Fruit fly (Drosophila melanogaster) whole organism, embryonic: Measurements from ENCODE around the gene CG7987.
A peak's percentile ranks its signal among the peaks of the same experiment; 100 is the strongest.

ENCODE experiments used
- ATbp ChIP-seq: fragments of 200-800 bp; sonication (Bioruptor generic); optimal IDR thresholded peaks from 2 replicates; lab custom pipeline; 2017; ENCODE audit warnings: missing biosample characterization, mild to moderate bottlenecking, missing genetic modification characterization, missing genetic modification reagents
- Adf1 ChIP-seq: fragments of 200-800 bp; sonication (Bioruptor generic); IDR thresholded peaks from 2 replicates; pipeline ENCODE4 v1.3.6; 2022; ENCODE audit warnings: missing biosample characterization, missing genetic modification characterization
- Asciz ChIP-seq: fragments of 200-800 bp; sonication (Bioruptor generic); optimal IDR thresholded peaks from 2 replicates; lab custom pipeline; 2017; ENCODE audit warnings: missing biosample characterization, mild to moderate bottlenecking, missing genetic modification characterization, missing genetic modification reagents
- C15 ChIP-seq: fragments of 200-800 bp; sonication (Bioruptor generic); IDR thresholded peaks from 3 replicates; pipeline ENCODE4 v1.3.6; 2022; ENCODE audit warnings: missing biosample characterization, missing genetic modification characterization
- CG10209 ChIP-seq: fragments of 200-800 bp; sonication (Bioruptor generic); optimal IDR thresholded peaks from 3 replicates; lab custom pipeline; 2017; ENCODE audit warnings: missing biosample characterization, mild to moderate bottlenecking, missing genetic modification characterization, missing genetic modification reagents
- CG1024 ChIP-seq: fragments of 200-800 bp; sonication (Bioruptor generic); IDR thresholded peaks from 2 replicates; pipeline ENCODE4 v1.3.6; 2022; ENCODE audit warnings: missing biosample characterization, missing genetic modification characterization
- CG11504 ChIP-seq: fragments of 200-800 bp; sonication (Bioruptor generic); optimal IDR thresholded peaks from 3 replicates; lab custom pipeline; 2019; ENCODE audit warnings: missing biosample characterization, mild to moderate bottlenecking, missing genetic modification characterization, moderate library complexity
- CG12155 ChIP-seq: fragments of 200-800 bp; sonication (Bioruptor generic); optimal IDR thresholded peaks from 3 replicates; lab custom pipeline; 2016; ENCODE audit warnings: missing biosample characterization, missing genetic modification characterization
- CG15011 ChIP-seq: fragments of 200-800 bp; sonication (Bioruptor generic); optimal IDR thresholded peaks from 3 replicates; lab custom pipeline; 2018; ENCODE audit warnings: missing biosample characterization, mild to moderate bottlenecking, missing genetic modification characterization
- CG1647 ChIP-seq: fragments of 200-800 bp; sonication (Bioruptor generic); optimal IDR thresholded peaks from 3 replicates; lab custom pipeline; 2016; ENCODE audit warnings: missing biosample characterization, missing genetic modification characterization
- CG16813 ChIP-seq: fragments of 200-800 bp; sonication (Bioruptor generic); IDR thresholded peaks from 3 replicates; pipeline ENCODE4 v1.3.6; 2022; ENCODE audit warnings: missing biosample characterization, missing genetic modification characterization; ENCODE audit not compliant: partially characterized antibody
- CG17186 ChIP-seq: fragments of 200-800 bp; sonication (Bioruptor generic); optimal IDR thresholded peaks from 3 replicates; lab custom pipeline; 2017; ENCODE audit warnings: missing biosample characterization, missing genetic modification reagents, missing genetic modification characterization
- CG31441 ChIP-seq: fragments of 200-800 bp; sonication (Bioruptor generic); IDR thresholded peaks from 2 replicates; pipeline ENCODE4 v1.3.6; 2022; ENCODE audit warnings: missing biosample characterization, missing genetic modification characterization
- CG32772 ChIP-seq: fragments of 200-800 bp; sonication (Bioruptor generic); IDR thresholded peaks from 2 replicates; pipeline ENCODE4 v1.3.6; 2022; ENCODE audit warnings: missing biosample characterization, missing genetic modification characterization
- CG34422 ChIP-seq: fragments of 200-800 bp; sonication (Bioruptor generic); IDR thresholded peaks from 3 replicates; pipeline ENCODE4 v1.3.6; 2022; ENCODE audit warnings: missing biosample characterization, missing genetic modification characterization
- CG43689 ChIP-seq: fragments of 200-800 bp; sonication (Bioruptor generic); IDR thresholded peaks from 2 replicates; pipeline ENCODE4 v1.3.6; 2022; ENCODE audit warnings: missing biosample characterization, missing genetic modification characterization
- CG4854 ChIP-seq: fragments of 200-800 bp; sonication (Bioruptor generic); optimal IDR thresholded peaks from 2 replicates; lab custom pipeline; 2016; ENCODE audit warnings: missing biosample characterization, missing genetic modification characterization, inconsistent platforms
- CG6654 ChIP-seq: fragments of 200-800 bp; sonication (Bioruptor generic); optimal IDR thresholded peaks from 2 replicates; lab custom pipeline; 2017; ENCODE audit warnings: missing biosample characterization, mild to moderate bottlenecking, missing genetic modification characterization
- CG6689 ChIP-seq: fragments of 200-800 bp; sonication (Bioruptor generic); IDR thresholded peaks from 2 replicates; pipeline ENCODE4 v1.3.6; 2022; ENCODE audit warnings: missing biosample characterization, missing genetic modification characterization
- CG6791 ChIP-seq: fragments of 200-800 bp; sonication (Bioruptor generic); IDR thresholded peaks from 3 replicates; pipeline ENCODE4 v1.3.6; 2022; ENCODE audit warnings: missing biosample characterization, missing genetic modification characterization; ENCODE audit not compliant: partially characterized antibody
- CG8290 ChIP-seq, 3 experiments: fragments of 200-800 bp; sonication (Bioruptor generic); optimal IDR thresholded peaks; 2 replicates each; lab custom pipeline; 2016 to 2019; ENCODE audit warnings: missing biosample characterization in 3 of 3, missing genetic modification characterization in 3 of 3, mild to moderate bottlenecking in 2 of 3, moderate library complexity in 1 of 3
- Dref ChIP-seq: fragments of 200-800 bp; sonication (Bioruptor generic); IDR thresholded peaks from 2 replicates; pipeline ENCODE4 v1.3.6; 2022; ENCODE audit warnings: missing biosample characterization, missing genetic modification characterization
- Ets65A ChIP-seq: fragments of 200-800 bp; sonication (Bioruptor generic); peaks from one replicate; lab custom pipeline; 2016; ENCODE audit warnings: missing biosample characterization, missing genetic modification characterization
- GATAe ChIP-seq: fragments of 200-800 bp; sonication (Bioruptor generic); conservative IDR thresholded peaks from 2 replicates; pipeline ENCODE4 v1.3.6; 2022; ENCODE audit warnings: missing biosample characterization, missing genetic modification characterization
- HLH4C ChIP-seq: fragments of 200-800 bp; sonication (Bioruptor generic); IDR thresholded peaks from 3 replicates; pipeline ENCODE4 v1.3.6; 2022; ENCODE audit warnings: missing biosample characterization, missing genetic modification characterization; ENCODE audit not compliant: partially characterized antibody
- Hand ChIP-seq: fragments of 200-800 bp; sonication (Bioruptor generic); optimal IDR thresholded peaks from 2 replicates; lab custom pipeline; 2017; ENCODE audit warnings: mild to moderate bottlenecking, missing biosample characterization, missing genetic modification reagents, missing genetic modification characterization
- Hmr ChIP-seq: fragments of 200-800 bp; sonication (Bioruptor generic); optimal IDR thresholded peaks from 3 replicates; lab custom pipeline; 2017; ENCODE audit warnings: mild to moderate bottlenecking, missing biosample characterization, missing genetic modification reagents, missing genetic modification characterization
- Jarid2 ChIP-seq: fragments of 200-800 bp; sonication (Bioruptor generic); optimal IDR thresholded peaks from 3 replicates; lab custom pipeline; 2017; ENCODE audit warnings: mild to moderate bottlenecking, missing biosample characterization, missing genetic modification reagents, missing genetic modification characterization
- MTF-1 ChIP-seq: fragments of 200-800 bp; sonication (Bioruptor generic); optimal IDR thresholded peaks from 2 replicates; lab custom pipeline; 2018; ENCODE audit warnings: missing biosample characterization, mild to moderate bottlenecking, missing genetic modification characterization, borderline replicate concordance
- Max ChIP-seq: fragments of 200-800 bp; sonication (Bioruptor generic); optimal IDR thresholded peaks from 2 replicates; lab custom pipeline; 2016; ENCODE audit warnings: missing biosample characterization, mild to moderate bottlenecking, missing genetic modification characterization
- NK7.1 ChIP-seq: fragments of 200-800 bp; sonication (Bioruptor generic); optimal IDR thresholded peaks from 3 replicates; lab custom pipeline; 2016; ENCODE audit warnings: missing biosample characterization, missing genetic modification characterization
- NfI ChIP-seq: fragments of 200-800 bp; sonication (Bioruptor generic); optimal IDR thresholded peaks from 3 replicates; lab custom pipeline; 2018; ENCODE audit warnings: missing biosample characterization, mild to moderate bottlenecking, missing genetic modification characterization, moderate library complexity
- Six4 ChIP-seq: fragments of 200-800 bp; sonication (Bioruptor generic); optimal IDR thresholded peaks from 2 replicates; lab custom pipeline; 2016; ENCODE audit warnings: missing biosample characterization, missing genetic modification characterization
- Sry-δ ChIP-seq: fragments of 200-800 bp; sonication (Bioruptor generic); optimal IDR thresholded peaks from 2 replicates; lab custom pipeline; 2016; ENCODE audit warnings: missing biosample characterization, missing genetic modification characterization
- bigmax ChIP-seq: fragments of 200-800 bp; sonication (Bioruptor generic); optimal IDR thresholded peaks from 2 replicates; lab custom pipeline; 2018; ENCODE audit warnings: missing biosample characterization, mild to moderate bottlenecking, missing genetic modification characterization
- corto ChIP-seq: fragments of 200-800 bp; sonication (Bioruptor generic); optimal IDR thresholded peaks from 2 replicates; lab custom pipeline; 2016; ENCODE audit warnings: missing biosample characterization, mild to moderate bottlenecking, missing genetic modification characterization, moderate library complexity
- crp ChIP-seq, 2 experiments: fragments of 200-800 bp; sonication (Bioruptor generic); optimal IDR thresholded peaks; 2 replicates in 1 of 2; 3 replicates in 1 of 2; lab custom pipeline; 2017; ENCODE audit warnings: missing biosample characterization in 2 of 2, missing genetic modification characterization in 2 of 2, mild to moderate bottlenecking in 1 of 2, moderate library complexity in 1 of 2
- ftz-f1 ChIP-seq: fragments of 200-800 bp; sonication (Bioruptor generic); optimal IDR thresholded peaks from 2 replicates; lab custom pipeline; 2016; ENCODE audit warnings: missing biosample characterization, missing genetic modification characterization
- hb ChIP-seq: fragments of 200-800 bp; sonication (Bioruptor generic); IDR thresholded peaks from 3 replicates; pipeline ENCODE4 v1.3.6; 2022; ENCODE audit warnings: missing biosample characterization, missing genetic modification characterization; ENCODE audit not compliant: partially characterized antibody
- jumu ChIP-seq: fragments of 200-800 bp; sonication (Bioruptor generic); optimal IDR thresholded peaks from 3 replicates; lab custom pipeline; 2016; ENCODE audit warnings: missing biosample characterization, missing genetic modification characterization
- mld ChIP-seq: fragments of 200-800 bp; sonication (Bioruptor generic); IDR thresholded peaks from 3 replicates; pipeline ENCODE4 v1.3.6; 2022; ENCODE audit warnings: missing biosample characterization, missing genetic modification characterization; ENCODE audit not compliant: partially characterized antibody
- odd ChIP-seq: fragments of 200-800 bp; sonication (Bioruptor generic); optimal IDR thresholded peaks from 2 replicates; lab custom pipeline; 2017; ENCODE audit warnings: missing biosample characterization, mild to moderate bottlenecking, missing genetic modification characterization
- row ChIP-seq: fragments of 200-800 bp; sonication (Bioruptor generic); IDR thresholded peaks from 3 replicates; pipeline ENCODE4 v1.3.6; 2022; ENCODE audit warnings: missing biosample characterization, missing genetic modification characterization
- sisA ChIP-seq: fragments of 200-800 bp; sonication (Bioruptor generic); IDR thresholded peaks from 2 replicates; pipeline ENCODE4 v1.3.6; 2022; ENCODE audit warnings: missing biosample characterization, missing genetic modification characterization
- ssp ChIP-seq: fragments of 200-800 bp; sonication (Bioruptor generic); IDR thresholded peaks from 2 replicates; pipeline ENCODE4 v1.3.6; 2022; ENCODE audit warnings: missing biosample characterization, missing genetic modification characterization
- tna ChIP-seq: fragments of 200-800 bp; sonication (Bioruptor generic); IDR thresholded peaks from 2 replicates; pipeline ENCODE4 v1.3.6; 2022; ENCODE audit warnings: missing biosample characterization, missing genetic modification characterization; ENCODE audit not compliant: partially characterized antibody
- vvl ChIP-seq: fragments of 200-800 bp; sonication (Bioruptor generic); IDR thresholded peaks from 2 replicates; pipeline ENCODE4 v1.3.6; 2022; ENCODE audit warnings: missing biosample characterization, missing genetic modification characterization
- wdn ChIP-seq: fragments of 200-800 bp; sonication (Bioruptor generic); IDR thresholded peaks from 2 replicates; pipeline ENCODE4 v1.3.6; 2022; ENCODE audit warnings: missing biosample characterization, missing genetic modification characterization
- zen ChIP-seq: fragments of 200-800 bp; sonication (Bioruptor generic); optimal IDR thresholded peaks from 3 replicates; lab custom pipeline; 2018; ENCODE audit warnings: missing biosample characterization, mild to moderate bottlenecking, missing genetic modification characterization, moderate library complexity

The CG7987 gene

DNA sequence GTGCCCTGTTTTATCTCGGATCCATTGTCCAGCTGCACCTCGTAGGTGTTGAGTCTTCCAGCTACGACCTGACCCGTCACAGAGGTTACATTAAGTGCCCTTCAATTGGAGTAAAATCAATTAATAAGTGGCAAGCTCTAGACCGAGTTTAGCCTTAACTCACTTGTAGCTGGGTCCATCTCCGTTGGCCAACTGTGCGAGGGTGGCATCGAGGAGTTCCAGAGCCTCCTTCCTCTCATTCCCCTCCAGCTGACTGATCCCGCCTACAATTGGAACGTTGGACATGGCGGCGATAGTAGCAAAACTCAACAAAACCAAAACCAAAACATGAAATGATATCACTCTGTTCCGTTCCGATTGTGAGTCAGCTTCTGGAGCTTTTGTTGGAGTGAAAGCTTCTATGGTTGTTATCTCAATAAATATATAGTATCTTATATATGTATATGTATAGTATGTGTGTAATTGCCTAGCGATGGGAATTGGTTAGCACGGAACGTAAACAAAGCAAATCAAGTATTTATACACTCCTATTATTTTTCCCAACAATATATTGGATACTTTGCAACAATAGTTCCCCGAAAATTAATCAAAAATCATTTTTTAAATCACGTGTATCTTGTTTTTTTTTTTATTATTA lies 7.1 kb downstream of the CG7987 start, which contains the start of gene CG8066 (continued):
- no peak for TF ChIP-seq Six4 (GFP tag; lab: Kevin White, UChicago)
- TF ChIP-seq CG32772 (GFP tag; lab: Robert Waterston, UW): no peak
- no peak for TF ChIP-seq CG17186 (GFP tag; lab: Kevin White, UChicago)
- TF ChIP-seq MTF-1: no peak
- TF ChIP-seq NfI (GFP tag; lab: Kevin White, UChicago): peak; percentile 4
- TF ChIP-seq Asciz (GFP tag; lab: Kevin White, UChicago): peak; percentile 15
- TF ChIP-seq CG4854 (GFP tag; lab: Kevin White, UChicago): no peak
- TF ChIP-seq corto (GFP tag; lab: Kevin White, UChicago): peak; percentile 1
- TF ChIP-seq ssp (GFP tag; lab: Robert Waterston, UW): no peak
- TF ChIP-seq tna (GFP tag; lab: Robert Waterston, UW): no peak
- no peak for TF ChIP-seq CG34422 (GFP tag; lab: Robert Waterston, UW)
- TF ChIP-seq CG15011 (GFP tag; lab: Kevin White, UChicago): no peak
- no peak for TF ChIP-seq NK7.1 (GFP tag; lab: Kevin White, UChicago)
- TF ChIP-seq CG10209 (GFP tag; lab: Kevin White, UChicago): no peak
- no peak for TF ChIP-seq odd (GFP tag; lab: Kevin White, UChicago)
- TF ChIP-seq CG43689 (GFP tag; lab: Robert Waterston, UW): no peak
- TF ChIP-seq Jarid2 (GFP tag; lab: Kevin White, UChicago): no peak
- TF ChIP-seq vvl (GFP tag; lab: Robert Waterston, UW): peak; percentile 40; the same call in 1 of the 2 replicates
- no peak for TF ChIP-seq CG1647 (GFP tag; lab: Kevin White, UChicago)
- TF ChIP-seq CG8290 (GFP tag; optimal IDR thresholded peaks at IDR 0.05; lab: Kevin White, UChicago): no peak
- peak in 1 of 2 experiments; percentile 0 for TF ChIP-seq CG8290 (tag; optimal IDR thresholded peaks at IDR 0.05; lab: Kevin White, UChicago)
- no peak for TF ChIP-seq CG12155
- no peak for TF ChIP-seq mld (GFP tag; lab: Robert Waterston, UW)
- TF ChIP-seq CG31441 (GFP tag; lab: Robert Waterston, UW): no peak
- no peak for TF ChIP-seq crp (GFP tag; optimal IDR thresholded peaks at IDR 0.05; lab: Kevin White, UChicago)
- no peak for TF ChIP-seq GATAe (GFP tag; lab: Robert Waterston, UW)
- TF ChIP-seq ftz-f1 (GFP tag; lab: Kevin White, UChicago): no peak
- no peak for TF ChIP-seq Dref
- no peak for TF ChIP-seq ATbp (GFP tag; lab: Kevin White, UChicago)
- no peak for TF ChIP-seq CG6689 (GFP tag; lab: Robert Waterston, UW)
- TF ChIP-seq zen (tag; lab: Kevin White, UChicago): no peak
- no peak for TF ChIP-seq CG16813
- TF ChIP-seq C15 (GFP tag; lab: Robert Waterston, UW): no peak
- no peak for TF ChIP-seq Hand (GFP tag; lab: Kevin White, UChicago)
- TF ChIP-seq Adf1: no peak
- TF ChIP-seq CG6791 (GFP tag; lab: Robert Waterston, UW): no peak
- TF ChIP-seq Max (GFP tag; lab: Kevin White, UChicago): no peak
- no peak for TF ChIP-seq CG1024 (GFP tag; lab: Robert Waterston, UW)
- TF ChIP-seq wdn (GFP tag; lab: Robert Waterston, UW): no peak
- no peak for TF ChIP-seq hb (GFP tag; lab: Robert Waterston, UW)
- TF ChIP-seq jumu: no peak
- peak; percentile 32 for TF ChIP-seq Sry-δ (GFP tag; lab: Kevin White, UChicago)
- peak; percentile 49 for TF ChIP-seq Hmr (GFP tag; lab: Kevin White, UChicago)
- no peak for TF ChIP-seq sisA (GFP tag; lab: Robert Waterston, UW)
- TF ChIP-seq HLH4C (GFP tag; lab: Robert Waterston, UW): no peak
- no peak for TF ChIP-seq CG6654 (GFP tag; lab: Kevin White, UChicago)
- TF ChIP-seq row (GFP tag; lab: Robert Waterston, UW): peak; percentile 69
- TF ChIP-seq bigmax (GFP tag; lab: Kevin White, UChicago): peak; percentile 39
- TF ChIP-seq CG11504 (tag; lab: Kevin White, UChicago): no peak
- peak; percentile 4 for TF ChIP-seq Ets65A (GFP tag; lab: Kevin White, UChicago)
